Worm (Caenorhabditis elegans): ENCODE measurements around the gene K10H10.7.

K10H10.7 gene

DNA sequence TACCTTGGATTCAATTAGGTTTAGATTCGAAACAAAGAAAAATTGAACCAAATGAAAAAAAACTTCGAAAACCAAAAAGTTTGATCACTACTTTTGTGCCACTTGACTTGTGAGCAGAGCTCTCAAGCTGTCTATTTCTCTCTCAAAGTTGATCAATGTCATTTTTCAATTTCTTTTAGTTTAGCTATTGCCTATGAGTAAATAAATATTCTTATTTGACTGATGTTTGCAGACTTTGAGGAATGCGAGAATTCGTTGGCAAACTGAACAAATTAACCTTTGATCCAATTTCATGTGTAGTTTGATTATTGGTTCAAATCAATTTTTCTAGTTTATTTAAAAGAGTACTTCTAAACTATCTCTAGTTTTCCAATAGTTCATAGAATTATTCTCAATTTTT lies 23.6 kb downstream of the K10H10.7 start:
- TF ChIP-seq ztf-29 (GFP tag; IDR thresholded peaks at IDR 0.05): no peak
- no peak for TF ChIP-seq T22C8.4 (GFP tag; IDR thresholded peaks at IDR 0.05)
- no peak for TF ChIP-seq flt-1 (GFP tag; IDR thresholded peaks at IDR 0.05)
- no peak for TF ChIP-seq tab-1 (GFP tag; IDR thresholded peaks at IDR 0.05)
- no peak for TF ChIP-seq med-1 (GFP tag; optimal IDR thresholded peaks at IDR 0.05; ENCODE audit: insufficient read depth)
- TF ChIP-seq cog-1 (tag; optimal IDR thresholded peaks at IDR 0.05): no peak

DNA sequence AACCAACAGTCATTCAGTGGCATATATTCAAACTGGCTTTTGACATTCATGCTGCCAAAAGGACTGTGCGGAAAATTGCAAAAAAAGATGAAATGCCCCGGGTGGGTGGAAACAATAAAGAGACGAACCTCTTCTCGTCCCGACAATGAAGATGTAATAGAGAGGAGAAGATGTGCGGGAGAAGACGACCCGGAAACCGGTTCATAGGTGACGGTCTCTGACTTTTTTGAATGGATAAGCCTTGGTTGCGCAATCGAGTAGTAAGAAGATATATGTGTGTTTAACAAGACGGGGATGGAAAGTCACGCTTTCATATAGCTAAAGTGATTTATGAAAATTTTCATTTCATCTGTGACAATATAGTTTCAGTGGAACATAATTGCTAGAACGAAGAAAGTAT lies 26.7 kb downstream of the K10H10.7 start:
- no peak for TF ChIP-seq cog-1 (tag; optimal IDR thresholded peaks at IDR 0.05)
- no peak for TF ChIP-seq ref-1 (GFP tag; conservative IDR thresholded peaks at IDR 0.05)
- no peak for TF ChIP-seq ztf-29 (GFP tag; IDR thresholded peaks at IDR 0.05)
- no peak for TF ChIP-seq flt-1 (GFP tag; IDR thresholded peaks at IDR 0.05)
- no peak for TF ChIP-seq T22C8.4 (GFP tag; IDR thresholded peaks at IDR 0.05)
- TF ChIP-seq ztf-23 (GFP tag; IDR thresholded peaks at IDR 0.05): no peak
- TF ChIP-seq klf-2 (GFP tag; conservative IDR thresholded peaks at IDR 0.05): no peak
- TF ChIP-seq tab-1 (GFP tag; IDR thresholded peaks at IDR 0.05): no peak
- no peak for TF ChIP-seq med-1 (GFP tag; optimal IDR thresholded peaks at IDR 0.05; ENCODE audit: insufficient read depth)

DNA sequence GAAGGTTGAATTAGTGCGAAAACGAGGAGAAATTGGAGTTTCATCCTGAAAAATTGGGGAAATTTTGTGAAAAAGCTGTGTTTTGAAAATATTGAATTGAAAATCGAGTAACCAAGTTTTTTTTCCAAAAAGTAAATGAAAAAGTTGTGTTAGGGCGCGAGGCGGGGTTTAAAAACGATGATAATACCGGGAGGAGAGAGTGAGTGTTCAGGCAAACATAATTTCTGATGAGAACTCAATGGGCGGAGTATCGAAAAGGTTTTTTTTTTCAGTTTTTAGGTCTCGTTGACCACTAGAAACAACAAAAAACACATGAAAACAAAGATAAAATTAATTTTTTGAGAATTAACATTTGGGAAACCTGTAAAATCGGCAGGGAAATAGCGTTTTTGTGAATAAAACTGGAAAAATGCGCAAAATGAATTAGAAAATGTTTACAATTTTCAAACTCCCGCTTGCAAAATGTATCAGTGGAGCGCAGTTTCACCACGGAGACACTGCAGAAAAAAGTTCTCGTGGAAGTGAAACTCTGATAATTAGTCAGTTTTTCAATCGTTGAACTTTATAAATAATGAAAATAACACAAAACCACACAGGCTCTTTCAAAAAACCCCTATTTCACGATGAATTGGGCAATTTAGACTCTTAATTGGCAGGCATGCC lies 27.7 kb downstream of the K10H10.7 start, which contains the start of gene C13B4.1:
Gene C13B4.1 (minus strand): TSS at position 51 of the 663 bp plus-strand sequence.
- 0 out of 2 replicates have a peak, but pooled peaks have one; percentile 9 for TF ChIP-seq ztf-23 (GFP tag; IDR thresholded peaks at IDR 0.05)
- TF ChIP-seq flt-1 (GFP tag; IDR thresholded peaks at IDR 0.05): no peak

DNA sequence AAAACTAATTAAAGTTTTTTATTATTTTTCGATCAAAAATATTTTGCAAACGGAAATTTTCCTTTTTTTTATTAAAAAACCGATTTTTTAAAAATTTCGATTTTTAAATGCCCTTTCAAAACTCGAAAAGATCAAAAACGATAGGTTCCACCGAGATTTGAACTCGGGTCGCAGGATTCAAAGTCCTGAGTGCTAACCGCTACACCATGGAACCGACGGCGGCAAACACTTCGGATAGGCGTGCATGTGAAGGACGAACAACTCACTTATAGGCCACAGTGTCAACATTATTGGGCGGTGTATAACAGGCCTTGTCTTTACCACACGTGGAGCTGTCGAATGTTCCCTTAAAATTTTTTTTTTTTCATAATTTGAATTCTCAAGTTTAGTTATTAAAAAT lies 32.8 kb downstream of the K10H10.7 start:
- TF ChIP-seq ztf-23 (GFP tag; IDR thresholded peaks at IDR 0.05): no peak
- no peak for TF ChIP-seq T22C8.4 (GFP tag; IDR thresholded peaks at IDR 0.05)
- no peak for TF ChIP-seq ref-1 (GFP tag; conservative IDR thresholded peaks at IDR 0.05)
- TF ChIP-seq cog-1 (tag; optimal IDR thresholded peaks at IDR 0.05): no peak
- peak; percentile 64; the same call in 1 of the 2 replicates for TF ChIP-seq tab-1 (GFP tag; IDR thresholded peaks at IDR 0.05)
- no peak for TF ChIP-seq klf-2 (GFP tag; conservative IDR thresholded peaks at IDR 0.05)
- no peak for TF ChIP-seq ztf-29 (GFP tag; IDR thresholded peaks at IDR 0.05)
- TF ChIP-seq med-1 (GFP tag; optimal IDR thresholded peaks at IDR 0.05; ENCODE audit: insufficient read depth): no peak
- TF ChIP-seq flt-1 (GFP tag; IDR thresholded peaks at IDR 0.05): peak; percentile 81

DNA sequence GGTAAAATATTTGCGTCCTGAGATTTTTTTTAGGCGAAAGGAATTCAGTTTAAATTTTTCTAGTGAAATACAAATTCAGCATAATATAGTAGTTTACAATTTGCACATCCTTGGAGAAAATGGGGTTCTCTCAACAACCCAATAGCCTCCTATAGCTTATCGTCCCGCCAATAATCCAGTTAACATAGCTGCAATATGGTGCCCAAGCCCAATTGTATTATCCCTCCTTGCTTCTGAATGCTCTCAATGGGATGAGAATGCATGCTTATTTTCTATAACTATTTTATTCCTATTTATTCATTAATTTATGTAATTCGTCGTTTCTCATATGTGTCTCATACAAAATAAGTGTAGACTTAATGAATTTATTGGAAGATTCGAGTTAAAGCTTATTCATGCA lies 37.4 kb downstream of the K10H10.7 start:
- TF ChIP-seq ztf-23 (GFP tag; IDR thresholded peaks at IDR 0.05): no peak
- no peak for TF ChIP-seq klf-2 (GFP tag; conservative IDR thresholded peaks at IDR 0.05)
- TF ChIP-seq flt-1 (GFP tag; IDR thresholded peaks at IDR 0.05): no peak
- no peak for TF ChIP-seq ztf-29 (GFP tag; IDR thresholded peaks at IDR 0.05)
- no peak for TF ChIP-seq tab-1 (GFP tag; IDR thresholded peaks at IDR 0.05)
- TF ChIP-seq cog-1 (tag; optimal IDR thresholded peaks at IDR 0.05): no peak
- no peak for TF ChIP-seq T22C8.4 (GFP tag; IDR thresholded peaks at IDR 0.05)
- no peak for TF ChIP-seq ref-1 (GFP tag; conservative IDR thresholded peaks at IDR 0.05)

Measured in whole organism, midembryonic.